Worm (Caenorhabditis elegans): ENCODE data around the gene nhr-192.

The nhr-192 gene

ce11 chrV:10087103-10087502 is 16.7 kb upstream of the nhr-192 start, which contains the start of gene R04B5.5:
Gene R04B5.5, plus strand, starts transcription at chrV:10087480.
- no peak for TF ChIP-seq ceh-63 (GFP tag; optimal IDR thresholded peaks at IDR 0.05)
- TF ChIP-seq nhr-90 (tag; optimal IDR thresholded peaks at IDR 0.05; ENCODE audit: poor library complexity), result peak; percentile 48
- peak; percentile 75 for TF ChIP-seq blmp-1 (tag; optimal IDR thresholded peaks at IDR 0.05)
- TF ChIP-seq dpl-1 (GFP tag; optimal IDR thresholded peaks at IDR 0.05), result no peak
- no peak for TF ChIP-seq ceh-8 (GFP tag; optimal IDR thresholded peaks at IDR 0.05)
- TF ChIP-seq nhr-85 (tag), result peak; percentile 54
- TF ChIP-seq nhr-20 (tag; optimal IDR thresholded peaks at IDR 0.05), result peak; percentile 71
- no peak for TF ChIP-seq zip-4 (GFP tag; optimal IDR thresholded peaks at IDR 0.05)
- TF ChIP-seq elt-3 (tag; optimal IDR thresholded peaks at IDR 0.05), result peak in 5 of 6 experiments; percentile 83 to 97 (median 91)
- no peak for TF ChIP-seq irx-1 (tag; optimal IDR thresholded peaks at IDR 0.05)
- no peak for TF ChIP-seq unc-130 (tag; optimal IDR thresholded peaks at IDR 0.05)
- peak; percentile 82 for TF ChIP-seq elt-2 (tag; optimal IDR thresholded peaks at IDR 0.05)
- no peak for TF ChIP-seq mab-9 (GFP tag; IDR thresholded peaks at IDR 0.05)
- no peak for TF ChIP-seq alr-1 (tag; optimal IDR thresholded peaks at IDR 0.05; ENCODE audit: borderline replicate concordance)
- TF ChIP-seq sup-37 (GFP tag; optimal IDR thresholded peaks at IDR 0.05), result no peak
- no peak for TF ChIP-seq aly-2 (tag; optimal IDR thresholded peaks at IDR 0.05)
- no peak for TF ChIP-seq ets-5 (GFP tag; IDR thresholded peaks at IDR 0.05)
- peak; percentile 5 for TF ChIP-seq mep-1 (tag; optimal IDR thresholded peaks at IDR 0.05)
- no peak for TF ChIP-seq nhr-28 (tag; optimal IDR thresholded peaks at IDR 0.05)
- peak; percentile 12 for TF ChIP-seq tbx-2 (tag; optimal IDR thresholded peaks at IDR 0.05)
- peak in 1 of 2 experiments; percentile 30 for TF ChIP-seq lin-35 (GFP tag; optimal IDR thresholded peaks at IDR 0.05)
- peak; percentile 72 for TF ChIP-seq nhr-71 (tag; optimal IDR thresholded peaks at IDR 0.05)
- TF ChIP-seq jun-1 (tag; optimal IDR thresholded peaks at IDR 0.05), result no peak
- no peak for TF ChIP-seq egl-27 (tag; optimal IDR thresholded peaks at IDR 0.05)
- peak in 1 of 2 experiments; percentile 10 for TF ChIP-seq mdl-1 (tag; optimal IDR thresholded peaks at IDR 0.05)
- TF ChIP-seq pag-3 (tag; optimal IDR thresholded peaks at IDR 0.05; ENCODE audit: borderline replicate concordance, insufficient read depth), result no peak
- no peak for TF ChIP-seq fkh-10 (GFP tag; optimal IDR thresholded peaks at IDR 0.05)
- no peak for TF ChIP-seq rnt-1 (tag; optimal IDR thresholded peaks at IDR 0.05)
- TF ChIP-seq snu-23 (GFP tag; optimal IDR thresholded peaks at IDR 0.05), result peak; percentile 51
- no peak for TF ChIP-seq nhr-237 (tag; optimal IDR thresholded peaks at IDR 0.05)
- TF ChIP-seq pqm-1 (tag; optimal IDR thresholded peaks at IDR 0.05), result no peak
- no peak for TF ChIP-seq zag-1 (tag; optimal IDR thresholded peaks at IDR 0.05)
- no peak for TF ChIP-seq ceh-82 (tag; optimal IDR thresholded peaks at IDR 0.05)
- TF ChIP-seq Y116A8C.19 (tag; optimal IDR thresholded peaks at IDR 0.05; ENCODE audit: borderline replicate concordance), result no peak
- no peak for TF ChIP-seq egl-13 (tag; optimal IDR thresholded peaks at IDR 0.05)
- no peak for TF ChIP-seq snpc-4 (tag; optimal IDR thresholded peaks at IDR 0.05)
- TF ChIP-seq lin-14 (GFP tag; optimal IDR thresholded peaks at IDR 0.05), result peak; percentile 82
- peak; percentile 39 for TF ChIP-seq nhr-19 (GFP tag; conservative IDR thresholded peaks at IDR 0.05)
- TF ChIP-seq grh-1 (GFP tag; IDR thresholded peaks at IDR 0.05), result no peak
- TF ChIP-seq aha-1 (tag; optimal IDR thresholded peaks at IDR 0.05), result no peak
- TF ChIP-seq tlp-1 (tag; optimal IDR thresholded peaks at IDR 0.05), result peak; percentile 1
- TF ChIP-seq nhr-76 (tag; optimal IDR thresholded peaks at IDR 0.05), result no peak

DNA sequence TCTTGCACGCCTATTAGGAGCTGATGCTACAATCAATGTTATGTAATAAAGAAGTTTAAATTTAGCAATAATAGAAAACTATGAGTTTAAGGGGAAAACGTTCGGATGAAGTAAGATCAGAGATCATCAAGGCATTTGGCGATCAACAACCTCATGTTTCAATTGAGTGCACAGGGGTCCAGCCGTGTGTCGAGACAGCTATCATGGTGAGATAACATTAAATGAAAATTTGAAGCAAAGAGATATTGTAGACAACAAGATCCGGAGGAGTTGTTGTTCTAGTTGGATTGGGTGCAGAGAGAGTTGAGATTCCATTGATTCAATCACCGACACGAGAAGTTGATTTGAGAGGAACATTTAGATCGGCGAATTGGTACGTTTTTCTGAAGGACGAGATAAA is 15.7 kb upstream of the nhr-192 start:
- no peak for TF ChIP-seq nhr-11 (tag; optimal IDR thresholded peaks at IDR 0.05)
- no peak for TF ChIP-seq ces-1 (GFP tag; optimal IDR thresholded peaks at IDR 0.05)
- no peak for TF ChIP-seq isw-1 (GFP tag; IDR thresholded peaks at IDR 0.05)
- TF ChIP-seq C34B4.2 (tag; optimal IDR thresholded peaks at IDR 0.05), result no peak
- TF ChIP-seq rnt-1 (tag; optimal IDR thresholded peaks at IDR 0.05), result peak; percentile 31
- TF ChIP-seq lin-15B (tag; optimal IDR thresholded peaks at IDR 0.05), result no peak
- no peak for TF ChIP-seq hpl-2 (GFP tag; optimal IDR thresholded peaks at IDR 0.05)
- TF ChIP-seq lin-13 (GFP tag; optimal IDR thresholded peaks at IDR 0.05), result no peak
- TF ChIP-seq grh-1 (GFP tag; IDR thresholded peaks at IDR 0.05), result no peak
- TF ChIP-seq hlh-4 (tag; optimal IDR thresholded peaks at IDR 0.05), result no peak
- TF ChIP-seq lin-14 (GFP tag; optimal IDR thresholded peaks at IDR 0.05), result peak; percentile 6
- TF ChIP-seq C04F5.9 (tag; optimal IDR thresholded peaks at IDR 0.05), result no peak

All from whole organism, L1 larva.